Worm (Caenorhabditis elegans): Measurements from ENCODE around the gene aqp-11.

DNA sequence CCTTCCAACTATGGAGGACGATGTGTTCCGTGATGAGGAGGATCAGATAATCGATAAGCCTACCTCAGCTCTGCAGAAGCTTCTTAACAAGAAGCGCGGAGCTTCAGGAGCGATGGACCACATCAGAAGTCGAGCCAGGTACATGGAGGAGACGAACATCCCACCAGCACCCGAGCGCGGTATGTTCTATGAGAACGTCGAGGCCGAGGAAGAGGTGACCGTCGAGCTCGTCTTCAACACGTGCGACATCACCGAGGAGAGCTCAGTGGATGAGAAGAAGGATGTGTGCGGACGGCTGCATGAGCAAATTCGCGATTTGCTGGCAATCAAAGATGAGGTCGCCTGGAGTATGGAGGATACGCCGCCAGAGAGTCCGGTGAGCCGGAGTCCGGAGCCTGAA, 21.1 kb upstream of the aqp-11 start:
- TF ChIP-seq lin-13 (tag; optimal IDR thresholded peaks at IDR 0.05) (no peak), nhr-237 (tag; optimal IDR thresholded peaks at IDR 0.05) (no peak), elt-3 (tag; optimal IDR thresholded peaks at IDR 0.05) (no peak), tbx-8 (GFP tag; optimal IDR thresholded peaks at IDR 0.05) (no peak), elt-1 (tag; optimal IDR thresholded peaks at IDR 0.05; ENCODE audit: borderline replicate concordance, insufficient read depth) (no peak), snpc-4 (tag; optimal IDR thresholded peaks at IDR 0.05) (no peak), nhr-2 (tag; optimal IDR thresholded peaks at IDR 0.05) (no peak), pha-4 (tag; optimal IDR thresholded peaks at IDR 0.05) (no peak)

Measured in whole organism, mixed stage, embryonic.